Fruit fly (Drosophila melanogaster): Measurements from ENCODE around the gene SNF4Agamma.

SNF4Agamma gene

dm6 chr3R:21188540-21189276 is 48.2 kb downstream of the SNF4Agamma start (continued):
- peak; percentile 13 for TF ChIP-seq Ets96B (tag; optimal IDR thresholded peaks at IDR 0.05)
- TF ChIP-seq CG6792 (GFP tag; optimal IDR thresholded peaks at IDR 0.05) = no peak
- TF ChIP-seq CG8119 (GFP tag; IDR thresholded peaks at IDR 0.05) = no peak
- TF ChIP-seq CG6854 (GFP tag; optimal IDR thresholded peaks at IDR 0.05) = no peak
- TF ChIP-seq Sox102F (GFP tag; optimal IDR thresholded peaks at IDR 0.05) = peak; percentile 38
- TF ChIP-seq Eip78C (GFP tag) = peak; percentile 45
- peak; percentile 64 for TF ChIP-seq fkh (GFP tag; optimal IDR thresholded peaks at IDR 0.05)
- peak; percentile 85 for TF ChIP-seq vri (GFP tag; optimal IDR thresholded peaks at IDR 0.05)
- peak; percentile 66 for TF ChIP-seq svp (GFP tag)
- no peak for TF ChIP-seq lz (GFP tag; optimal IDR thresholded peaks at IDR 0.05)
- TF ChIP-seq CG10631 (GFP tag; optimal IDR thresholded peaks at IDR 0.05) = no peak
- no peak for TF ChIP-seq Lpt (GFP tag; optimal IDR thresholded peaks at IDR 0.05)
- TF ChIP-seq Gug (GFP tag; IDR thresholded peaks at IDR 0.05) = no peak
- no peak for TF ChIP-seq achi (GFP tag; optimal IDR thresholded peaks at IDR 0.05)
- TF ChIP-seq topi (GFP tag; optimal IDR thresholded peaks at IDR 0.05) = peak; percentile 14
- TF ChIP-seq Blimp-1 (GFP tag; optimal IDR thresholded peaks at IDR 0.05) = no peak
- TF ChIP-seq CG8319 (GFP tag; optimal IDR thresholded peaks at IDR 0.05) = no peak
- peak; percentile 48 for TF ChIP-seq CG16779 (tag; optimal IDR thresholded peaks at IDR 0.05)
- TF ChIP-seq CG11762 (GFP tag; optimal IDR thresholded peaks at IDR 0.05; ENCODE audit: insufficient read depth) = no peak
- TF ChIP-seq eg (GFP tag; IDR thresholded peaks at IDR 0.05) = 0 out of 3 replicates have a peak, but pooled peaks have one; percentile 45
- peak; percentile 27 for TF ChIP-seq Met (GFP tag; optimal IDR thresholded peaks at IDR 0.05)
- TF ChIP-seq salr (GFP tag; optimal IDR thresholded peaks at IDR 0.05) = no peak
- TF ChIP-seq CG32006 (GFP tag; optimal IDR thresholded peaks at IDR 0.05) = no peak
- no peak for TF ChIP-seq CG6808 (GFP tag; optimal IDR thresholded peaks at IDR 0.05)
- peak; percentile 13 for TF ChIP-seq net (GFP tag; optimal IDR thresholded peaks at IDR 0.05)
- TF ChIP-seq CG3919 (GFP tag; optimal IDR thresholded peaks at IDR 0.05) = peak; percentile 58

- no peak for TF ChIP-seq CG10631 (GFP tag; optimal IDR thresholded peaks at IDR 0.05)
- no peak for TF ChIP-seq salr (GFP tag; optimal IDR thresholded peaks at IDR 0.05)
- no peak for TF ChIP-seq CG4318 (GFP tag; optimal IDR thresholded peaks at IDR 0.05)
- peak; percentile 31 for TF ChIP-seq Eip78C (GFP tag)
Observed at dm6 chr3R:21189520-21190180, 49.1 kb downstream of the SNF4Agamma start.

dm6 chr3R:21190797-21191401 is 50.4 kb downstream of the SNF4Agamma start:
- TF ChIP-seq esn (GFP tag; optimal IDR thresholded peaks at IDR 0.05) (peak; percentile 9), Smox (GFP tag; optimal IDR thresholded peaks at IDR 0.05) (no peak), vri (GFP tag; optimal IDR thresholded peaks at IDR 0.05) (peak; percentile 58), ss (GFP tag; optimal IDR thresholded peaks at IDR 0.05) (peak; percentile 1 to 26), CG6854 (GFP tag; optimal IDR thresholded peaks at IDR 0.05) (peak; percentile 70), CG15336 (GFP tag; IDR thresholded peaks at IDR 0.05) (0 out of 2 replicates have a peak, but pooled peaks have one; percentile 22), CG32006 (GFP tag; optimal IDR thresholded peaks at IDR 0.05) (no peak), Sox102F (GFP tag; optimal IDR thresholded peaks at IDR 0.05) (peak; percentile 59), CG6163 (GFP tag; IDR thresholded peaks at IDR 0.05) (peak; percentile 46; the same call in 2 of the 3 replicates), Eip93F (GFP tag; optimal IDR thresholded peaks at IDR 0.05) (no peak), Eip78C (GFP tag) (no peak), CG34406 (GFP tag; optimal IDR thresholded peaks at IDR 0.05) (peak; percentile 21), fkh (GFP tag; optimal IDR thresholded peaks at IDR 0.05) (no peak)
